Fruit fly (Drosophila melanogaster): ENCODE results near the gene CG10479.

CG10479 gene

dm6 chr3L:5993701-5994499 lies 18.1 kb upstream of the CG10479 start (continued):
- TF ChIP-seq zfh2 (GFP tag; optimal IDR thresholded peaks at IDR 0.05) (no peak), ato (GFP tag; IDR thresholded peaks at IDR 0.05; ENCODE audit: partially characterized antibody) (0 out of 2 replicates have a peak, but pooled peaks have one; percentile 27), Dek (tag; optimal IDR thresholded peaks at IDR 0.05) (no peak), emc (GFP tag; optimal IDR thresholded peaks at IDR 0.05) (no peak), phol (tag; optimal IDR thresholded peaks at IDR 0.05) (peak; percentile 25), Opbp (GFP tag; IDR thresholded peaks at IDR 0.05; ENCODE audit: partially characterized antibody) (no peak), chm (GFP tag; IDR thresholded peaks at IDR 0.05) (no peak), CG10565 (GFP tag; optimal IDR thresholded peaks at IDR 0.05) (no peak), stc (GFP tag; IDR thresholded peaks at IDR 0.05) (no peak), TFAM (GFP tag; optimal IDR thresholded peaks at IDR 0.05) (no peak), peb (GFP tag; IDR thresholded peaks at IDR 0.05) (no peak), sima (GFP tag; optimal IDR thresholded peaks at IDR 0.05) (no peak), gce (GFP tag; IDR thresholded peaks at IDR 0.05) (no peak), Myb (GFP tag; optimal IDR thresholded peaks at IDR 0.05) (no peak), row (GFP tag; IDR thresholded peaks at IDR 0.05) (peak; percentile 17; the same call in 1 of the 3 replicates), CG13424 (tag; optimal IDR thresholded peaks at IDR 0.05) (peak; percentile 8), GATAe (GFP tag; conservative IDR thresholded peaks at IDR 0.05) (no peak), Eip74EF (GFP tag; optimal IDR thresholded peaks at IDR 0.05) (no peak), Sry-δ (GFP tag; optimal IDR thresholded peaks at IDR 0.05) (no peak), CG34224 (GFP tag; IDR thresholded peaks at IDR 0.05; ENCODE audit: partially characterized antibody) (no peak), twi (tag; optimal IDR thresholded peaks at IDR 0.05) (peak; percentile 99), CG7987 (GFP tag; optimal IDR thresholded peaks at IDR 0.05) (no peak), CG31224 (GFP tag; IDR thresholded peaks at IDR 0.05) (no peak), NK7.1 (GFP tag; optimal IDR thresholded peaks at IDR 0.05) (no peak), ttk (GFP tag; IDR thresholded peaks at IDR 0.05) (no peak), CG3838 (GFP tag; optimal IDR thresholded peaks at IDR 0.05) (no peak), Aef1 (GFP tag; IDR thresholded peaks at IDR 0.05) (no peak), ro (GFP tag; IDR thresholded peaks at IDR 0.05) (no peak), Ravus (GFP tag; IDR thresholded peaks at IDR 0.05) (no peak), CG11456 (GFP tag; IDR thresholded peaks at IDR 0.05) (no peak), z (GFP tag; IDR thresholded peaks at IDR 0.05) (no peak), CG8388 (GFP tag; optimal IDR thresholded peaks at IDR 0.05) (no peak), CG7556 (GFP tag; optimal IDR thresholded peaks at IDR 0.05) (peak; percentile 55), CG31441 (GFP tag; IDR thresholded peaks at IDR 0.05) (peak; percentile 54), ATbp (GFP tag; optimal IDR thresholded peaks at IDR 0.05) (no peak), CG7372 (GFP tag; IDR thresholded peaks at IDR 0.05) (no peak), C15 (GFP tag; IDR thresholded peaks at IDR 0.05) (no peak)

dm6 chr3L:5992916-5993315 lies 17.1 kb upstream of the CG10479 start:
- TF ChIP-seq z (GFP tag; IDR thresholded peaks at IDR 0.05) (peak; percentile 10; the same call in 1 of the 3 replicates), CG2199 (GFP tag; IDR thresholded peaks at IDR 0.05) (peak; percentile 28; the same call in 1 of the 3 replicates), Lpt (GFP tag; optimal IDR thresholded peaks at IDR 0.05) (no peak), Hr39 (optimal IDR thresholded peaks at IDR 0.05) (no peak), CG1603 (tag; optimal IDR thresholded peaks at IDR 0.05) (peak; percentile 9), CG7357 (GFP tag; IDR thresholded peaks at IDR 0.05) (0 out of 3 replicates have a peak, but pooled peaks have one; percentile 39), tll (GFP tag; optimal IDR thresholded peaks at IDR 0.05) (peak in 1 of 2 experiments; percentile 17), zfh1 (GFP tag; IDR thresholded peaks at IDR 0.05) (peak; percentile 26; the same call in 1 of the 3 replicates), CG15696 (tag; optimal IDR thresholded peaks at IDR 0.05) (peak; percentile 17), twi (tag; optimal IDR thresholded peaks at IDR 0.05) (peak; percentile 59), HLH54F (GFP tag; optimal IDR thresholded peaks at IDR 0.05) (no peak), nom (GFP tag; optimal IDR thresholded peaks at IDR 0.05) (no peak), cg (GFP tag; optimal IDR thresholded peaks at IDR 0.05) (peak; percentile 23), odd (GFP tag; optimal IDR thresholded peaks at IDR 0.05) (no peak), Ets97D (GFP tag; optimal IDR thresholded peaks at IDR 0.05) (no peak), sens (GFP tag) (peak; percentile 33), Med (GFP tag) (peak; percentile 60)

All from whole organism, embryonic.